Fruit fly (Drosophila melanogaster) whole organism, embryonic: ENCODE data around the gene Hez.

Experiments
- CG10274 ChIP-seq: fragments of 200-800 bp; sonication (Bioruptor generic); optimal IDR thresholded peaks from 3 replicates; lab custom pipeline; 2017; ENCODE audit warnings: missing biosample characterization, mild to moderate bottlenecking, missing genetic modification characterization
- CG10654 ChIP-seq: fragments of 200-800 bp; sonication (Bioruptor generic); optimal IDR thresholded peaks from 2 replicates; lab custom pipeline; 2016; ENCODE audit warnings: missing biosample characterization, missing genetic modification characterization
- CG10959 ChIP-seq: fragments of 200-800 bp; sonication (Bioruptor generic); IDR thresholded peaks from 2 replicates; pipeline ENCODE4 v1.3.6; 2022; ENCODE audit warnings: missing biosample characterization, missing genetic modification characterization
- CG1233 ChIP-seq: fragments of 200-800 bp; sonication (Bioruptor generic); optimal IDR thresholded peaks from 4 replicates; lab custom pipeline; 2018; ENCODE audit warnings: missing biosample characterization, mild to moderate bottlenecking, missing genetic modification characterization
- CG12659 ChIP-seq: fragments of 200-800 bp; sonication (Bioruptor generic); optimal IDR thresholded peaks from 3 replicates; lab custom pipeline; 2017; ENCODE audit warnings: mild to moderate bottlenecking, missing biosample characterization, missing genetic modification reagents, missing genetic modification characterization
- CG13624 ChIP-seq: fragments of 200-800 bp; sonication (Bioruptor generic); optimal IDR thresholded peaks from 2 replicates; lab custom pipeline; 2016; ENCODE audit warnings: missing biosample characterization, missing genetic modification characterization
- CG14441 ChIP-seq: fragments of 200-800 bp; sonication (Bioruptor generic); IDR thresholded peaks from 2 replicates; pipeline ENCODE4 v1.3.6; 2022; ENCODE audit warnings: missing biosample characterization, missing genetic modification characterization
- CG15601 ChIP-seq: fragments of 200-800 bp; sonication (Bioruptor generic); optimal IDR thresholded peaks from 3 replicates; lab custom pipeline; 2019; ENCODE audit warnings: missing biosample characterization, mild to moderate bottlenecking, missing genetic modification characterization, moderate library complexity
- CG17361 ChIP-seq: fragments of 200-800 bp; sonication (Bioruptor generic); IDR thresholded peaks from 3 replicates; pipeline ENCODE4 v1.3.6; 2022; ENCODE audit warnings: missing biosample characterization, missing genetic modification characterization
- CG18011 ChIP-seq: fragments of 200-800 bp; sonication (Bioruptor generic); optimal IDR thresholded peaks from 2 replicates; lab custom pipeline; 2017; ENCODE audit warnings: missing biosample characterization, missing genetic modification characterization, mild to moderate bottlenecking, moderate library complexity, missing genotype
- CG31224 ChIP-seq: fragments of 200-800 bp; sonication (Bioruptor generic); IDR thresholded peaks from 2 replicates; pipeline ENCODE4 v1.3.6; 2022; ENCODE audit warnings: missing biosample characterization, missing genetic modification characterization
- CG32767 ChIP-seq: fragments of 200-800 bp; sonication (Bioruptor generic); IDR thresholded peaks from 2 replicates; pipeline ENCODE4 v1.3.6; 2022; ENCODE audit warnings: missing biosample characterization, missing genetic modification characterization
- CG34224 ChIP-seq: fragments of 200-800 bp; sonication (Bioruptor generic); IDR thresholded peaks from 3 replicates; pipeline ENCODE4 v1.3.6; 2022; ENCODE audit warnings: missing biosample characterization, missing genetic modification characterization; ENCODE audit not compliant: partially characterized antibody
- CG3847 ChIP-seq: fragments of 200-800 bp; sonication (Bioruptor generic); IDR thresholded peaks from 2 replicates; pipeline ENCODE4 v1.3.6; 2022; ENCODE audit warnings: missing biosample characterization, missing genetic modification characterization
- CG3995 ChIP-seq: fragments of 200-800 bp; sonication (Bioruptor generic); optimal IDR thresholded peaks from 3 replicates; lab custom pipeline; 2016; ENCODE audit warnings: missing biosample characterization, missing genetic modification characterization
- CG6689 ChIP-seq: fragments of 200-800 bp; sonication (Bioruptor generic); IDR thresholded peaks from 2 replicates; pipeline ENCODE4 v1.3.6; 2022; ENCODE audit warnings: missing biosample characterization, missing genetic modification characterization
- CG9437 ChIP-seq: fragments of 200-800 bp; sonication (Bioruptor generic); optimal IDR thresholded peaks from 2 replicates; lab custom pipeline; 2018; ENCODE audit warnings: missing biosample characterization, mild to moderate bottlenecking, missing genetic modification characterization
- CG9727 ChIP-seq: fragments of 200-800 bp; sonication (Bioruptor generic); optimal IDR thresholded peaks from 3 replicates; lab custom pipeline; 2017; ENCODE audit warnings: missing biosample characterization, mild to moderate bottlenecking, missing genetic modification characterization
- CrebB ChIP-seq: fragments of 200-800 bp; sonication (Bioruptor generic); optimal IDR thresholded peaks from 3 replicates; lab custom pipeline; 2018; ENCODE audit warnings: missing biosample characterization, mild to moderate bottlenecking, missing genetic modification characterization
- Dbx ChIP-seq: fragments of 200-800 bp; sonication (Bioruptor generic); IDR thresholded peaks from 3 replicates; pipeline ENCODE4 v1.3.6; 2022; ENCODE audit warnings: missing biosample characterization, missing genetic modification characterization
- Gug ChIP-seq: fragments of 200-800 bp; sonication (Bioruptor generic); IDR thresholded peaks from 4 replicates; pipeline ENCODE4 v1.3.6; 2022; ENCODE audit warnings: missing biosample characterization, missing genetic modification characterization
- H2.0 ChIP-seq: fragments of 200-800 bp; sonication (Bioruptor generic); IDR thresholded peaks from 2 replicates; pipeline ENCODE4 v1.3.6; 2022; ENCODE audit warnings: missing biosample characterization, missing genetic modification characterization
- HLH54F ChIP-seq: fragments of 200-800 bp; sonication (Bioruptor generic); optimal IDR thresholded peaks from 3 replicates; lab custom pipeline; 2016; ENCODE audit warnings: missing biosample characterization, missing genetic modification characterization
- MBD-R2 ChIP-seq: fragments of 200-800 bp; sonication (Bioruptor generic); IDR thresholded peaks from 2 replicates; pipeline ENCODE4 v1.3.6; 2022; ENCODE audit warnings: missing biosample characterization, missing genetic modification characterization
- Rx ChIP-seq: fragments of 200-800 bp; sonication (Bioruptor generic); IDR thresholded peaks from 2 replicates; pipeline ENCODE4 v1.3.6; 2022; ENCODE audit warnings: missing biosample characterization, missing genetic modification characterization
- Sin3A ChIP-seq: fragments of >200 bp; optimal IDR thresholded peaks from 2 replicates; lab custom pipeline; 2018
- Spps ChIP-seq: fragments of 200-800 bp; sonication (Bioruptor generic); optimal IDR thresholded peaks from 2 replicates; lab custom pipeline; 2018; ENCODE audit warnings: missing biosample characterization, mild to moderate bottlenecking, missing genetic modification characterization
- Xrp1 ChIP-seq: fragments of 200-800 bp; sonication (Bioruptor generic); IDR thresholded peaks from 2 replicates; pipeline ENCODE4 v1.3.6; 2022; ENCODE audit warnings: missing biosample characterization, missing genetic modification characterization
- ase ChIP-seq: fragments of 200-800 bp; sonication (Bioruptor generic); IDR thresholded peaks from 3 replicates; pipeline ENCODE4 v1.3.6; 2022; ENCODE audit warnings: missing biosample characterization, missing genetic modification characterization
- chm ChIP-seq: fragments of 200-800 bp; sonication (Bioruptor generic); IDR thresholded peaks from 2 replicates; pipeline ENCODE4 v1.3.6; 2022; ENCODE audit warnings: missing biosample characterization, missing genetic modification characterization
- crc ChIP-seq: fragments of 200-800 bp; sonication (Bioruptor generic); optimal IDR thresholded peaks from 2 replicates; lab custom pipeline; 2016; ENCODE audit warnings: missing biosample characterization, missing genetic modification characterization
- dan ChIP-seq: fragments of 200-800 bp; sonication (Bioruptor generic); IDR thresholded peaks from 2 replicates; pipeline ENCODE4 v1.3.6; 2022; ENCODE audit warnings: missing biosample characterization, missing genetic modification characterization
- dimm ChIP-seq: fragments of 200-800 bp; sonication (Bioruptor generic); IDR thresholded peaks from 2 replicates; pipeline ENCODE4 v1.3.6; 2022; ENCODE audit warnings: missing biosample characterization, missing genetic modification characterization
- dmrt99B ChIP-seq: fragments of 200-800 bp; sonication (Bioruptor generic); optimal IDR thresholded peaks from 2 replicates; lab custom pipeline; 2018; ENCODE audit warnings: missing biosample characterization, mild to moderate bottlenecking, missing genetic modification characterization, moderate library complexity
- dpn ChIP-seq, 2 experiments: fragments of 200-800 bp; sonication (Bioruptor generic); optimal IDR thresholded peaks; 3 replicates each; lab custom pipeline; 2016; ENCODE audit warnings: missing biosample characterization in 2 of 2, missing genetic modification characterization in 2 of 2
- fd64A ChIP-seq: fragments of 200-800 bp; sonication (Bioruptor generic); optimal IDR thresholded peaks from 3 replicates; lab custom pipeline; 2018; ENCODE audit warnings: missing biosample characterization, mild to moderate bottlenecking, missing genetic modification characterization
- gt ChIP-seq: fragments of 200-800 bp; sonication (Bioruptor generic); IDR thresholded peaks from 2 replicates; pipeline ENCODE4 v1.3.6; 2022; ENCODE audit warnings: missing biosample characterization, missing genetic modification characterization
- her ChIP-seq: fragments of 200-800 bp; sonication (Bioruptor generic); optimal IDR thresholded peaks from 2 replicates; lab custom pipeline; 2016; ENCODE audit warnings: missing biosample characterization, missing genetic modification characterization
- inv ChIP-seq: fragments of 200-800 bp; sonication (Bioruptor generic); IDR thresholded peaks from 2 replicates; pipeline ENCODE4 v1.3.6; 2022; ENCODE audit warnings: missing biosample characterization, missing genetic modification characterization; ENCODE audit not compliant: partially characterized antibody
- jumu ChIP-seq: fragments of 200-800 bp; sonication (Bioruptor generic); optimal IDR thresholded peaks from 3 replicates; lab custom pipeline; 2016; ENCODE audit warnings: missing biosample characterization, missing genetic modification characterization
- peb ChIP-seq: fragments of 200-800 bp; sonication (Bioruptor generic); IDR thresholded peaks from 2 replicates; pipeline ENCODE4 v1.3.6; 2022; ENCODE audit warnings: missing biosample characterization, missing genetic modification characterization
- sc ChIP-seq, 3 experiments: fragments of >200 bp in 2 of 3; fragments of 200-800 bp in 1 of 3; sonication (Bioruptor generic) in 1 of 3; optimal IDR thresholded peaks; 2 replicates in 2 of 3; 3 replicates in 1 of 3; lab custom pipeline; 2017; ENCODE audit warnings: mild to moderate bottlenecking in 1 of 3, missing biosample characterization in 1 of 3, missing genetic modification characterization in 1 of 3, missing genetic modification reagents in 1 of 3
- sd ChIP-seq: fragments of 200-800 bp; sonication (Bioruptor generic); optimal IDR thresholded peaks from 3 replicates; lab custom pipeline; 2018; ENCODE audit warnings: missing biosample characterization, mild to moderate bottlenecking, missing genetic modification characterization, moderate library complexity
- shn ChIP-seq: fragments of 200-800 bp; sonication (Bioruptor generic); optimal IDR thresholded peaks from 3 replicates; lab custom pipeline; 2016; ENCODE audit warnings: missing biosample characterization, missing genetic modification characterization
- ssp ChIP-seq: fragments of 200-800 bp; sonication (Bioruptor generic); IDR thresholded peaks from 2 replicates; pipeline ENCODE4 v1.3.6; 2022; ENCODE audit warnings: missing biosample characterization, missing genetic modification characterization
- stwl ChIP-seq: fragments of 200-800 bp; sonication (Bioruptor generic); optimal IDR thresholded peaks from 3 replicates; lab custom pipeline; 2018; ENCODE audit warnings: missing biosample characterization, mild to moderate bottlenecking, missing genetic modification characterization, moderate library complexity
- tna ChIP-seq: fragments of 200-800 bp; sonication (Bioruptor generic); IDR thresholded peaks from 2 replicates; pipeline ENCODE4 v1.3.6; 2022; ENCODE audit warnings: missing biosample characterization, missing genetic modification characterization; ENCODE audit not compliant: partially characterized antibody
- trem ChIP-seq: fragments of 200-800 bp; optimal IDR thresholded peaks from 3 replicates; lab custom pipeline; 2019; ENCODE audit warnings: missing biosample characterization, mild to moderate bottlenecking, missing genetic modification characterization, moderate library complexity
- unpg ChIP-seq: fragments of 200-800 bp; sonication (Bioruptor generic); optimal IDR thresholded peaks from 3 replicates; lab custom pipeline; 2018; ENCODE audit warnings: missing biosample characterization, mild to moderate bottlenecking, missing genetic modification characterization, moderate library complexity
- vnd ChIP-seq: fragments of 200-800 bp; sonication (Bioruptor generic); IDR thresholded peaks from 3 replicates; pipeline ENCODE4 v1.3.6; 2022; ENCODE audit warnings: missing biosample characterization, missing genetic modification characterization; ENCODE audit not compliant: partially characterized antibody

Hez gene

DNA sequence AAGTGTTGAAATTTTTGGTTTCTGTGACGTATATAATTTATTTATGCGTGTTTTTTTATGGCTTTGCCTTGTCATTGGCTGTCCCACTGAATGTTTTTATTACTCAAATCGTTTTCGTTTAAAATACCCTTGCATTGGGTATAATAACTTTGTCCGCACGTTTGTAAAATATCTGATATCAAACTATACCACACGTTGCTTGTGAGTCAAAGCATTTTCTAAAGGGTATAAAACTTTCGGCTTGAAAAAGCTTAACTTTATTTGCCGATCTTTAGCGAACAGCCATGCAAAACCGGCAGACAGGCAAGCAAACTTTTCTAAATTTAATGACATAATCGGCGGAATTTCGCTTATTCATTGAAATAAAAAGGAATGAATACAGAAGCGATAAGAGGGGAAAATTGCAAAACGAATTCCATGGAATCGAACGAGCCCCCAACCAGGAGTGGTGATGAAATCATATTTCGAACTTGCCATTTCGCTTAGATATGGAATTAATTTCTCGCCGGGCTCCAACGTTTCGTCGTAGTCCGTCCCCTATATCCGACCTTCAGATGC lies 47.0 kb downstream of the Hez start:
- TF ChIP-seq dpn (GFP tag; optimal IDR thresholded peaks at IDR 0.05; lab: Kevin White, UChicago) (peak; percentile 48 to 52), fd64A (GFP tag; lab: Kevin White, UChicago) (no peak), crc (GFP tag; lab: Kevin White, UChicago) (peak; percentile 34), Gug (GFP tag; lab: Robert Waterston, UW) (peak; percentile 33; the same call in 2 of the 4 replicates), CrebB (tag; lab: Kevin White, UChicago) (peak; percentile 36), CG34224 (GFP tag; lab: Robert Waterston, UW) (no peak), CG17361 (GFP tag; lab: Robert Waterston, UW) (peak; percentile 46; the same call in 1 of the 3 replicates), Rx (no peak), CG9437 (peak; percentile 4), ase (GFP tag; lab: Robert Waterston, UW) (peak; percentile 42; the same call in 2 of the 3 replicates), unpg (GFP tag; lab: Kevin White, UChicago) (peak; percentile 44), CG10274 (GFP tag; lab: Kevin White, UChicago) (peak; percentile 24), CG32767 (no peak), CG3995 (peak; percentile 18), tna (GFP tag; lab: Robert Waterston, UW) (no peak), peb (no peak), Xrp1 (peak; percentile 41; the same call in 1 of the 2 replicates), CG1233 (GFP tag; lab: Kevin White, UChicago) (peak; percentile 29), CG31224 (GFP tag; lab: Robert Waterston, UW) (peak; percentile 47; the same call in 1 of the 2 replicates), MBD-R2 (GFP tag; lab: Robert Waterston, UW) (peak; percentile 25; the same call in 1 of the 2 replicates), CG3847 (GFP tag; lab: Robert Waterston, UW) (peak; percentile 34; the same call in 1 of the 2 replicates), inv (GFP tag; lab: Robert Waterston, UW) (no peak), CG13624 (GFP tag; lab: Kevin White, UChicago) (peak; percentile 73), sc (optimal IDR thresholded peaks at IDR 0.05; lab: Kevin White, UChicago) (no peak), sc (GFP tag; optimal IDR thresholded peaks at IDR 0.05; lab: Kevin White, UChicago) (no peak), shn (GFP tag; lab: Kevin White, UChicago) (peak; percentile 23), CG15601 (tag; lab: Kevin White, UChicago) (no peak), her (peak; percentile 21), dan (GFP tag; lab: Robert Waterston, UW) (no peak), H2.0 (GFP tag; lab: Robert Waterston, UW) (0 out of 2 replicates have a peak, but pooled peaks have one; percentile 5), vnd (GFP tag; lab: Robert Waterston, UW) (no peak), CG10654 (GFP tag; lab: Kevin White, UChicago) (no peak), CG10959 (GFP tag; lab: Robert Waterston, UW) (no peak), CG6689 (0 out of 2 replicates have a peak, but pooled peaks have one; percentile 22), Dbx (GFP tag; lab: Robert Waterston, UW) (peak; percentile 66; the same call in 2 of the 3 replicates), jumu (GFP tag; lab: Kevin White, UChicago) (no peak), CG12659 (peak; percentile 55), CG14441 (GFP tag; lab: Robert Waterston, UW) (peak; percentile 64), dmrt99B (tag; lab: Kevin White, UChicago) (peak; percentile 61), chm (no peak; the same call in 1 of the 2 replicates), Sin3A (no peak), HLH54F (GFP tag; lab: Kevin White, UChicago) (peak; percentile 38), sd (tag; lab: Kevin White, UChicago) (peak; percentile 75), CG18011 (GFP tag; lab: Kevin White, UChicago) (peak; percentile 21), dimm (GFP tag; lab: Robert Waterston, UW) (no peak), gt (GFP tag; lab: Robert Waterston, UW) (0 out of 2 replicates have a peak, but pooled peaks have one; percentile 8), ssp (GFP tag; lab: Robert Waterston, UW) (no peak), trem (tag; lab: Kevin White, UChicago) (no peak), CG9727 (GFP tag; lab: Kevin White, UChicago) (no peak), Spps (tag; lab: Kevin White, UChicago) (no peak), stwl (tag; lab: Kevin White, UChicago) (no peak)
